Fruit fly (Drosophila melanogaster) whole organism, embryonic: ENCODE results near the gene CG33510.

Experiments used
- Antp ChIP-seq: fragments of 200-800 bp; sonication (Bioruptor generic); optimal IDR thresholded peaks from 3 replicates; lab custom pipeline; 2016; ENCODE audit warnings: missing biosample characterization, missing genetic modification characterization
- Bteb2 ChIP-seq: fragments of 200-800 bp; sonication (Bioruptor generic); optimal IDR thresholded peaks from 2 replicates; lab custom pipeline; 2016; ENCODE audit warnings: missing biosample characterization, missing genetic modification characterization
- CG10321 ChIP-seq: fragments of 200-800 bp; sonication (Bioruptor generic); IDR thresholded peaks from 2 replicates; pipeline ENCODE4 v1.3.6; 2022; ENCODE audit warnings: missing biosample characterization, missing genetic modification characterization
- CG11723 ChIP-seq: fragments of 200-800 bp; sonication (Bioruptor generic); optimal IDR thresholded peaks from 2 replicates; lab custom pipeline; 2017; ENCODE audit warnings: missing biosample characterization, mild to moderate bottlenecking, missing genetic modification characterization
- CG1602 ChIP-seq: fragments of 200-800 bp; sonication (Bioruptor generic); optimal IDR thresholded peaks from 3 replicates; lab custom pipeline; 2016; ENCODE audit warnings: missing biosample characterization, missing genetic modification characterization
- CG16815 ChIP-seq: fragments of 200-800 bp; sonication (Bioruptor generic); optimal IDR thresholded peaks from 3 replicates; lab custom pipeline; 2017; ENCODE audit warnings: missing biosample characterization, mild to moderate bottlenecking, missing genetic modification characterization
- CG17361 ChIP-seq: fragments of 200-800 bp; sonication (Bioruptor generic); IDR thresholded peaks from 3 replicates; pipeline ENCODE4 v1.3.6; 2022; ENCODE audit warnings: missing biosample characterization, missing genetic modification characterization
- CG18262 ChIP-seq: fragments of 200-800 bp; optimal IDR thresholded peaks from 3 replicates; lab custom pipeline; 2019; ENCODE audit warnings: missing biosample characterization, mild to moderate bottlenecking, missing genetic modification characterization, moderate library complexity
- CG1832 ChIP-seq: fragments of 200-800 bp; sonication (Bioruptor generic); optimal IDR thresholded peaks from 2 replicates; lab custom pipeline; 2017; ENCODE audit warnings: missing biosample characterization, mild to moderate bottlenecking, missing genetic modification characterization, inconsistent platforms
- CG2120 ChIP-seq: fragments of 200-800 bp; sonication (Bioruptor generic); optimal IDR thresholded peaks from 3 replicates; lab custom pipeline; 2016; ENCODE audit warnings: missing biosample characterization, missing genetic modification characterization
- CG3281 ChIP-seq: fragments of 200-800 bp; sonication (Bioruptor generic); optimal IDR thresholded peaks from 3 replicates; lab custom pipeline; 2017; ENCODE audit warnings: missing biosample characterization, mild to moderate bottlenecking, missing genetic modification characterization
- CG4328 ChIP-seq: fragments of 200-800 bp; sonication (Bioruptor generic); optimal IDR thresholded peaks from 3 replicates; lab custom pipeline; 2017; ENCODE audit warnings: missing biosample characterization, missing genetic modification reagents, missing genetic modification characterization
- CG4707 ChIP-seq: fragments of 200-800 bp; sonication (Bioruptor generic); optimal IDR thresholded peaks from 2 replicates; lab custom pipeline; 2018; ENCODE audit warnings: missing biosample characterization, mild to moderate bottlenecking, missing genetic modification characterization, moderate library complexity
- CG6175 ChIP-seq: fragments of 200-800 bp; sonication (Bioruptor generic); IDR thresholded peaks from 3 replicates; pipeline ENCODE4 v1.3.6; 2022; ENCODE audit warnings: missing biosample characterization, missing genetic modification characterization
- CG7372 ChIP-seq: fragments of 200-800 bp; sonication (Bioruptor generic); IDR thresholded peaks from 2 replicates; pipeline ENCODE4 v1.3.6; 2022; ENCODE audit warnings: missing biosample characterization, missing genetic modification characterization
- CG7928 ChIP-seq: fragments of 200-800 bp; sonication (Bioruptor generic); optimal IDR thresholded peaks from 2 replicates; lab custom pipeline; 2017; ENCODE audit warnings: missing biosample characterization, mild to moderate bottlenecking, missing genetic modification characterization
- CG8281 ChIP-seq: fragments of 200-800 bp; sonication (Bioruptor generic); optimal IDR thresholded peaks from 2 replicates; lab custom pipeline; 2018; ENCODE audit warnings: missing biosample characterization, mild to moderate bottlenecking, missing genetic modification characterization, moderate library complexity
- D ChIP-seq, 2 experiments: fragments of 200-800 bp in 1 of 2; fragments of >200 bp in 1 of 2; sonication (Bioruptor generic) in 1 of 2; optimal IDR thresholded peaks; 2 replicates in 1 of 2; 3 replicates in 1 of 2; lab custom pipeline; 2017; ENCODE audit warnings: mild to moderate bottlenecking in 1 of 2, missing biosample characterization in 1 of 2, missing genetic modification characterization in 1 of 2, missing genetic modification reagents in 1 of 2
- Deaf1 ChIP-seq: fragments of 200-800 bp; optimal IDR thresholded peaks from 3 replicates; lab custom pipeline; 2019; ENCODE audit warnings: missing biosample characterization, mild to moderate bottlenecking, missing genetic modification characterization, moderate library complexity
- Ets65A ChIP-seq: fragments of 200-800 bp; sonication (Bioruptor generic); peaks from one replicate; lab custom pipeline; 2016; ENCODE audit warnings: missing biosample characterization, missing genetic modification characterization
- HLH3B ChIP-seq: fragments of 200-800 bp; sonication (Bioruptor generic); IDR thresholded peaks from 2 replicates; pipeline ENCODE4 v1.3.6; 2022; ENCODE audit warnings: missing biosample characterization, missing genetic modification characterization
- Kr ChIP-seq: fragments of 200-800 bp; sonication (Bioruptor generic); optimal IDR thresholded peaks from 2 replicates; lab custom pipeline; 2017; ENCODE audit warnings: missing biosample characterization, mild to moderate bottlenecking, missing genetic modification characterization
- MTF-1 ChIP-seq: fragments of 200-800 bp; sonication (Bioruptor generic); optimal IDR thresholded peaks from 2 replicates; lab custom pipeline; 2018; ENCODE audit warnings: missing biosample characterization, mild to moderate bottlenecking, missing genetic modification characterization, borderline replicate concordance
- PHDP ChIP-seq: fragments of 200-800 bp; sonication (Bioruptor generic); optimal IDR thresholded peaks from 3 replicates; lab custom pipeline; 2018; ENCODE audit warnings: missing biosample characterization, mild to moderate bottlenecking, missing genetic modification characterization, moderate library complexity
- Poxn ChIP-seq: fragments of 200-800 bp; sonication (Bioruptor generic); IDR thresholded peaks from 2 replicates; pipeline ENCODE4 v1.3.6; 2022; ENCODE audit warnings: missing biosample characterization, missing genetic modification characterization
- Sin3A ChIP-seq: fragments of >200 bp; optimal IDR thresholded peaks from 2 replicates; lab custom pipeline; 2018
- Stat92E ChIP-seq, 3 experiments: fragments of >200 bp in 2 of 3; fragments of 200-800 bp in 1 of 3; sonication (Bioruptor generic) in 1 of 3; optimal IDR thresholded peaks; 2 replicates each; lab custom pipeline; 2017 to 2019; ENCODE audit warnings: missing biosample characterization in 3 of 3, missing genetic modification characterization in 3 of 3, mild to moderate bottlenecking in 1 of 3, moderate library complexity in 1 of 3
- TFAM ChIP-seq: fragments of 200-800 bp; sonication (Bioruptor generic); optimal IDR thresholded peaks from 2 replicates; lab custom pipeline; 2017; ENCODE audit warnings: missing biosample characterization, missing genetic modification characterization, inconsistent platforms
- Usf ChIP-seq: fragments of 200-800 bp; sonication (Bioruptor generic); optimal IDR thresholded peaks from 2 replicates; lab custom pipeline; 2017; ENCODE audit warnings: missing genotype, missing biosample characterization, missing genetic modification characterization
- ac ChIP-seq: fragments of 200-800 bp; sonication (Bioruptor generic); optimal IDR thresholded peaks from 3 replicates; lab custom pipeline; 2017; ENCODE audit warnings: missing biosample characterization, mild to moderate bottlenecking, missing genetic modification characterization
- dati ChIP-seq: fragments of 200-800 bp; sonication (Bioruptor generic); IDR thresholded peaks from 2 replicates; pipeline ENCODE4 v1.3.6; 2022; ENCODE audit warnings: missing biosample characterization, missing genetic modification characterization
- dimm ChIP-seq: fragments of 200-800 bp; sonication (Bioruptor generic); IDR thresholded peaks from 2 replicates; pipeline ENCODE4 v1.3.6; 2022; ENCODE audit warnings: missing biosample characterization, missing genetic modification characterization
- dmrt99B ChIP-seq: fragments of 200-800 bp; sonication (Bioruptor generic); optimal IDR thresholded peaks from 2 replicates; lab custom pipeline; 2018; ENCODE audit warnings: missing biosample characterization, mild to moderate bottlenecking, missing genetic modification characterization, moderate library complexity
- eve ChIP-seq, 2 experiments: fragments of >200 bp; optimal IDR thresholded peaks; 2 replicates each; lab custom pipeline; 2017; ENCODE audit warnings: missing biosample characterization in 2 of 2, missing genetic modification characterization in 2 of 2
- gem ChIP-seq: fragments of 200-800 bp; sonication (Bioruptor generic); optimal IDR thresholded peaks from 2 replicates; lab custom pipeline; 2019; ENCODE audit warnings: missing biosample characterization, mild to moderate bottlenecking, missing genetic modification characterization, moderate library complexity
- gsb ChIP-seq: fragments of 200-800 bp; sonication (Bioruptor generic); IDR thresholded peaks from 2 replicates; pipeline ENCODE4 v1.3.6; 2022; ENCODE audit warnings: missing biosample characterization, missing genetic modification characterization
- ham ChIP-seq: fragments of 200-800 bp; sonication (Bioruptor generic); IDR thresholded peaks from 2 replicates; pipeline ENCODE4 v1.3.6; 2022; ENCODE audit warnings: missing biosample characterization, missing genetic modification characterization
- ind ChIP-seq: fragments of 200-800 bp; sonication (Bioruptor generic); optimal IDR thresholded peaks from 3 replicates; lab custom pipeline; 2016; ENCODE audit warnings: missing biosample characterization, missing genetic modification characterization
- kay ChIP-seq: fragments of 200-800 bp; sonication (Bioruptor generic); optimal IDR thresholded peaks from 2 replicates; lab custom pipeline; 2016; ENCODE audit warnings: missing biosample characterization, missing genetic modification characterization
- ken ChIP-seq: fragments of 200-800 bp; sonication (Bioruptor generic); IDR thresholded peaks from 3 replicates; pipeline ENCODE4 v1.3.6; 2022; ENCODE audit warnings: missing biosample characterization, missing genetic modification characterization
- lab ChIP-seq: fragments of 200-800 bp; sonication (Bioruptor generic); optimal IDR thresholded peaks from 3 replicates; lab custom pipeline; 2017; ENCODE audit warnings: missing biosample characterization, missing genetic modification characterization, mild to moderate bottlenecking, moderate library complexity, missing genetic modification reagents
- lilli ChIP-seq: fragments of 200-800 bp; sonication (Bioruptor generic); optimal IDR thresholded peaks from 3 replicates; lab custom pipeline; 2016; ENCODE audit warnings: missing biosample characterization, missing genetic modification characterization
- luna ChIP-seq: fragments of 200-800 bp; sonication (Bioruptor generic); optimal IDR thresholded peaks from 2 replicates; lab custom pipeline; 2016; ENCODE audit warnings: missing biosample characterization, missing genetic modification characterization
- maf-S ChIP-seq: fragments of 200-800 bp; sonication (Bioruptor generic); optimal IDR thresholded peaks from 2 replicates; lab custom pipeline; 2016; ENCODE audit warnings: missing biosample characterization, missing genetic modification characterization
- mld ChIP-seq: fragments of 200-800 bp; sonication (Bioruptor generic); IDR thresholded peaks from 3 replicates; pipeline ENCODE4 v1.3.6; 2022; ENCODE audit warnings: missing biosample characterization, missing genetic modification characterization; ENCODE audit not compliant: partially characterized antibody
- nau ChIP-seq: fragments of 200-800 bp; sonication (Bioruptor generic); optimal IDR thresholded peaks from 3 replicates; lab custom pipeline; 2017; ENCODE audit warnings: missing biosample characterization, mild to moderate bottlenecking, missing genetic modification characterization, missing genetic modification reagents
- nom ChIP-seq: fragments of 200-800 bp; sonication (Bioruptor generic); optimal IDR thresholded peaks from 2 replicates; lab custom pipeline; 2017; ENCODE audit warnings: missing biosample characterization, missing genetic modification characterization, mild to moderate bottlenecking, moderate library complexity, missing genetic modification reagents
- phol ChIP-seq: fragments of 200-800 bp; sonication (Bioruptor generic); optimal IDR thresholded peaks from 3 replicates; lab custom pipeline; 2018; ENCODE audit warnings: missing biosample characterization, mild to moderate bottlenecking, missing genetic modification characterization, moderate library complexity
- so ChIP-seq: fragments of 200-800 bp; sonication (Bioruptor generic); IDR thresholded peaks from 3 replicates; pipeline ENCODE4 v1.3.6; 2022; ENCODE audit warnings: missing biosample characterization, missing genetic modification characterization
- stc ChIP-seq: fragments of 200-800 bp; sonication (Bioruptor generic); IDR thresholded peaks from 2 replicates; pipeline ENCODE4 v1.3.6; 2022; ENCODE audit warnings: missing biosample characterization, missing genetic modification characterization

CG33510 gene

dm6 chr2L:21102399-21103108 is 18.4 kb upstream of the CG33510 start, which contains the start of gene CG9257 (continued):
- TF ChIP-seq Ets65A (no peak), dmrt99B (no peak), CG18262 (tag; lab: Kevin White, UChicago) (no peak), phol (peak; percentile 13), lab (GFP tag; lab: Kevin White, UChicago) (no peak), CG1832 (GFP tag; lab: Kevin White, UChicago) (no peak), CG1602 (no peak), dati (no peak), lilli (GFP tag; lab: Kevin White, UChicago) (peak; percentile 46), D (optimal IDR thresholded peaks at IDR 0.05; lab: Kevin White, UChicago) (no peak), D (GFP tag; optimal IDR thresholded peaks at IDR 0.05; lab: Kevin White, UChicago) (no peak), eve (GFP tag; optimal IDR thresholded peaks at IDR 0.05; lab: Kevin White, UChicago) (no peak), CG11723 (GFP tag; lab: Kevin White, UChicago) (no peak), Poxn (GFP tag; lab: Robert Waterston, UW) (no peak), Deaf1 (tag; lab: Kevin White, UChicago) (no peak), Bteb2 (no peak), HLH3B (GFP tag; lab: Robert Waterston, UW) (no peak), Antp (GFP tag; lab: Kevin White, UChicago) (peak; percentile 6), CG4328 (GFP tag; lab: Kevin White, UChicago) (no peak), ac (no peak), PHDP (no peak), Usf (GFP tag; lab: Kevin White, UChicago) (no peak), Stat92E (GFP tag; optimal IDR thresholded peaks at IDR 0.05; lab: Kevin White, UChicago) (peak in 1 of 3 experiments; percentile 32), ind (GFP tag; lab: Kevin White, UChicago) (no peak), CG17361 (peak; percentile 28; the same call in 1 of the 3 replicates), dimm (GFP tag; lab: Robert Waterston, UW) (no peak), CG7928 (GFP tag; lab: Kevin White, UChicago) (no peak), luna (no peak), CG3281 (GFP tag; lab: Kevin White, UChicago) (no peak), ham (GFP tag; lab: Robert Waterston, UW) (no peak), MTF-1 (no peak), CG16815 (GFP tag; lab: Kevin White, UChicago) (no peak), CG6175 (no peak), ken (GFP tag; lab: Robert Waterston, UW) (no peak), stc (GFP tag; lab: Robert Waterston, UW) (no peak), CG10321 (GFP tag; lab: Robert Waterston, UW) (no peak), CG7372 (no peak), CG8281 (tag; lab: Kevin White, UChicago) (no peak), Sin3A (lab: Kevin White, UChicago) (peak; percentile 61), gem (tag; lab: Kevin White, UChicago) (no peak), Kr (GFP tag; lab: Kevin White, UChicago) (no peak), CG2120 (GFP tag; lab: Kevin White, UChicago) (peak; percentile 45), maf-S (no peak), so (GFP tag; lab: Robert Waterston, UW) (no peak), mld (GFP tag; lab: Robert Waterston, UW) (no peak), nom (no peak), kay (GFP tag; lab: Kevin White, UChicago) (no peak), TFAM (GFP tag; lab: Kevin White, UChicago) (no peak), gsb (no peak), CG4707 (GFP tag; lab: Kevin White, UChicago) (no peak), nau (no peak)
